Worm (Caenorhabditis elegans) whole organism, L4 larva: ENCODE results near the gene sre-14.

Source experiments
- daf-12 ChIP-seq: fragments of 150-350 bp; optimal IDR thresholded peaks from 2 replicates; lab custom pipeline; 2014; ENCODE audit warnings: missing biosample characterization, missing genetic modification reagents, missing genetic modification characterization
- lsy-2 ChIP-seq, 2 experiments: fragments of 150-350 bp in 1 of 2; sonication (generic microtip) in 1 of 2; optimal IDR thresholded peaks; 2 replicates each; lab custom pipeline; 2014 to 2017; ENCODE audit warnings: missing biosample characterization in 2 of 2, missing genetic modification characterization in 2 of 2
- nhr-77 ChIP-seq: fragments of 150-350 bp; optimal IDR thresholded peaks from 2 replicates; lab custom pipeline; 2014; ENCODE audit warnings: missing biosample characterization, missing genetic modification characterization
- skn-1 ChIP-seq: fragments of 150-350 bp; optimal IDR thresholded peaks from 2 replicates; lab custom pipeline; 2014; ENCODE audit warnings: missing biosample characterization, missing genetic modification characterization
- snpc-4 ChIP-seq: fragments of 150-350 bp; optimal IDR thresholded peaks from 2 replicates; lab custom pipeline; 2014; ENCODE audit warnings: missing biosample characterization, missing genetic modification characterization
- tag-97 ChIP-seq: fragments of 200-800 bp; sonication (Bioruptor generic); IDR thresholded peaks from 2 replicates; pipeline ENCODE4 v1.3.6; 2022; ENCODE audit warnings: missing genetic modification characterization, missing compliant biosample characterization
- unc-62 ChIP-seq, 3 experiments: fragments of 150-350 bp in 1 of 3; sonication (generic microtip); optimal IDR thresholded peaks in 2 of 3; peaks in 1 of 3; 1 replicate in 1 of 3; 2 replicates in 2 of 3; lab custom pipeline; 2014 to 2017; ENCODE audit warnings: missing biosample characterization in 3 of 3, missing genetic modification characterization in 3 of 3, missing genetic modification reagents in 3 of 3, missing genotype in 1 of 3
- ztf-11 ChIP-seq: fragments of 150-350 bp; optimal IDR thresholded peaks from 2 replicates; lab custom pipeline; 2014; ENCODE audit warnings: missing biosample characterization, missing genetic modification characterization

DNA sequence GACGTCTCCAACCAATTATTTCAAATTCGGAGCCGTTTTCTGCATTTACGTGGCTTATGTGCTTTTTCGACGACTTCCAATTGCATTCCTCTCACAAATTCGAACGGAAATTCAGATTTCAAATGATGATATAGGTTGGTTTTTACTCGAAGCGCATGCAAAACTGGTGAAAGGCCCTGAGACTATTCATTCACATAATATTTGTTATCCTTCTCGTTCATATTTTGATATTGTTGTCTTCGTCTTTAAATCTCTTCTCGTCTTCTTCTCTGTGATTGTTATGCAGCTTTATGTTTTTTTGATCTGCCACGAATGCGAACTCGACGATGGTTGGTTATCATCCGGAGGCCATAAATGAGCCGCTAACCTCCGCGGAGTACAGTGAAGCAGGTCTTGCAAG, 21.6 kb upstream of the sre-14 start, which contains the start of gene hpo-12:
- TF ChIP-seq ztf-11 (tag; lab: Kevin White, UChicago): no peak
- TF ChIP-seq tag-97 (GFP tag; lab: Robert Waterston, UW): no peak
- TF ChIP-seq skn-1 (tag; lab: Kevin White, UChicago): no peak
- TF ChIP-seq daf-12: no peak
- TF ChIP-seq nhr-77 (tag; lab: Kevin White, UChicago): no peak
- TF ChIP-seq unc-62 (GFP tag; optimal IDR thresholded peaks at IDR 0.05 in 1 of 2; lab: Kevin White, UChicago): peak in 1 of 2 experiments; percentile 44
- TF ChIP-seq unc-62 (tag; optimal IDR thresholded peaks at IDR 0.05; lab: Kevin White, UChicago): no peak
- no peak for TF ChIP-seq lsy-2 (tag; optimal IDR thresholded peaks at IDR 0.05; lab: Kevin White, UChicago)
- TF ChIP-seq snpc-4 (tag; lab: Kevin White, UChicago): no peak
